Fruit fly (Drosophila melanogaster) whole organism, wandering third instar larva: ENCODE measurements around the gene lectin-37Db.
A peak's percentile ranks its signal among the peaks of the same experiment; 100 is the strongest.

ENCODE experiments used
- Abd-B ChIP-seq: fragments of >200 bp; optimal IDR thresholded peaks from 2 replicates; lab custom pipeline; 2017; ENCODE audit warnings: missing biosample characterization, missing genetic modification characterization
- CG32264 ChIP-seq: fragments of 200-800 bp; sonication (Bioruptor generic); optimal IDR thresholded peaks from 2 replicates; lab custom pipeline; 2016; ENCODE audit warnings: missing biosample characterization, missing genetic modification characterization
- CG9705 ChIP-seq: fragments of 200-800 bp; sonication (Bioruptor generic); optimal IDR thresholded peaks from 2 replicates; lab custom pipeline; 2018; ENCODE audit warnings: missing biosample characterization, mild to moderate bottlenecking, missing genetic modification characterization
- Dfd ChIP-seq: fragments of >200 bp; optimal IDR thresholded peaks from 2 replicates; lab custom pipeline; 2017; ENCODE audit warnings: missing biosample characterization, missing genetic modification characterization
- Dif ChIP-seq: fragments of 200-275, 200-300 bp; sonication (Bioruptor generic); optimal IDR thresholded peaks from 2 replicates; lab custom pipeline; 2018; ENCODE audit warnings: missing biosample characterization, missing genetic modification characterization; ENCODE audit not compliant: partially characterized antibody
- GATAd ChIP-seq: sonication (Bioruptor generic); optimal IDR thresholded peaks from 2 replicates; lab custom pipeline; 2016; ENCODE audit warnings: missing biosample characterization, missing genetic modification characterization
- HLH106 ChIP-seq: fragments of 200-800 bp; optimal IDR thresholded peaks from 3 replicates; lab custom pipeline; 2019; ENCODE audit warnings: missing biosample characterization, mild to moderate bottlenecking, missing genetic modification characterization, moderate library complexity
- Hnf4 ChIP-seq: fragments of 200-800 bp; sonication (Bioruptor generic); optimal IDR thresholded peaks from 2 replicates; lab custom pipeline; 2016; ENCODE audit warnings: missing biosample characterization, mild to moderate bottlenecking, missing genetic modification characterization
- Hr78 ChIP-seq: fragments of >200 bp; optimal IDR thresholded peaks from 2 replicates; lab custom pipeline; 2017; ENCODE audit warnings: missing biosample characterization, missing genetic modification characterization
- Hr83 ChIP-seq: fragments of 200-300 bp; sonication (Bioruptor generic); optimal IDR thresholded peaks from 2 replicates; lab custom pipeline; 2016; ENCODE audit warnings: missing biosample characterization, mild to moderate bottlenecking, missing genetic modification characterization, moderate library complexity; ENCODE audit not compliant: poor library complexity, severe bottlenecking
- Jra ChIP-seq: sonication (Bioruptor generic); optimal IDR thresholded peaks from 2 replicates; lab custom pipeline; 2016; ENCODE audit warnings: missing biosample characterization, missing genetic modification characterization
- Mio ChIP-seq: sonication (Bioruptor generic); optimal IDR thresholded peaks from 2 replicates; lab custom pipeline; 2016; ENCODE audit warnings: missing biosample characterization, missing genetic modification characterization
- Myc ChIP-seq: fragments of >200 bp; optimal IDR thresholded peaks from 2 replicates; lab custom pipeline; 2017
- N ChIP-seq: fragments of >200 bp; optimal IDR thresholded peaks from 2 replicates; lab custom pipeline; 2018; ENCODE audit warnings: missing biosample characterization, missing external identifiers, missing genetic modification characterization
- Rel ChIP-seq, 2 experiments: fragments of 200-800 bp; sonication (Bioruptor generic) in 1 of 2; optimal IDR thresholded peaks; 2 replicates in 1 of 2; 3 replicates in 1 of 2; lab custom pipeline; 2016 to 2019; ENCODE audit warnings: mild to moderate bottlenecking in 2 of 2, missing biosample characterization in 2 of 2, missing genetic modification characterization in 2 of 2, moderate library complexity in 1 of 2
- Vsx2 ChIP-seq: fragments of 200-300, 225-300 bp; sonication (Bioruptor generic); optimal IDR thresholded peaks from 2 replicates; lab custom pipeline; 2018; ENCODE audit warnings: missing biosample characterization, missing genetic modification characterization; ENCODE audit not compliant: partially characterized antibody
- br ChIP-seq: fragments of 200-800 bp; sonication (Bioruptor generic); optimal IDR thresholded peaks from 2 replicates; lab custom pipeline; 2016; ENCODE audit warnings: missing biosample characterization, missing genetic modification characterization
- brk ChIP-seq: fragments of 200-800 bp; sonication (Bioruptor generic); optimal IDR thresholded peaks from 2 replicates; lab custom pipeline; 2016; ENCODE audit warnings: missing biosample characterization, mild to moderate bottlenecking, missing genetic modification characterization
- dl ChIP-seq, 2 experiments: fragments of 175-275, 200-275 bp in 1 of 2; fragments of 200-275 bp in 1 of 2; sonication (Bioruptor generic); optimal IDR thresholded peaks; lab custom pipeline; 2018; ENCODE audit warnings: mild to moderate bottlenecking in 2 of 2, missing biosample characterization in 2 of 2, missing genetic modification characterization in 2 of 2, moderate library complexity in 2 of 2; ENCODE audit not compliant: partially characterized antibody in 2 of 2, insufficient read depth in 1 of 2
- dsf ChIP-seq: sonication (Bioruptor generic); optimal IDR thresholded peaks from 2 replicates; lab custom pipeline; 2016; ENCODE audit warnings: missing biosample characterization, missing genetic modification characterization, borderline replicate concordance
- ey ChIP-seq: fragments of 200-800 bp; sonication (Bioruptor generic); optimal IDR thresholded peaks from 2 replicates; lab custom pipeline; 2016; ENCODE audit warnings: missing biosample characterization, missing genetic modification characterization
- foxo ChIP-seq, 2 experiments: fragments of 200-800 bp; sonication (Bioruptor generic); optimal IDR thresholded peaks; 2 replicates in 1 of 2; 3 replicates in 1 of 2; lab custom pipeline; 2016 to 2017; ENCODE audit warnings: missing biosample characterization in 2 of 2, missing genetic modification characterization in 2 of 2
- fru ChIP-seq: fragments of 200-800 bp; sonication (Bioruptor generic); optimal IDR thresholded peaks from 3 replicates; lab custom pipeline; 2016; ENCODE audit warnings: missing biosample characterization, mild to moderate bottlenecking, missing genetic modification characterization
- h ChIP-seq: fragments of 200-800 bp; sonication (Bioruptor generic); optimal IDR thresholded peaks from 3 replicates; lab custom pipeline; 2016; ENCODE audit warnings: missing biosample characterization, mild to moderate bottlenecking, missing genetic modification characterization
- jim ChIP-seq: fragments of 175-275, 200-325 bp; sonication (Bioruptor generic); optimal IDR thresholded peaks from 2 replicates; lab custom pipeline; 2016; ENCODE audit warnings: missing biosample characterization, mild to moderate bottlenecking, missing genetic modification characterization
- lola ChIP-seq: fragments of >200 bp; optimal IDR thresholded peaks from 2 replicates; lab custom pipeline; 2017; ENCODE audit warnings: missing biosample characterization, missing genetic modification characterization
- pan ChIP-seq: fragments of >200 bp; optimal IDR thresholded peaks from 2 replicates; lab custom pipeline; 2017
- rgr ChIP-seq: fragments of 200-800 bp; sonication (Bioruptor generic); optimal IDR thresholded peaks from 3 replicates; lab custom pipeline; 2016; ENCODE audit warnings: missing biosample characterization, mild to moderate bottlenecking, missing genetic modification characterization
- sage ChIP-seq: fragments of 200-800 bp; sonication (Bioruptor generic); optimal IDR thresholded peaks from 2 replicates; lab custom pipeline; 2016; ENCODE audit warnings: missing biosample characterization, mild to moderate bottlenecking, missing genetic modification characterization
- sv ChIP-seq: fragments of 200-800 bp; sonication (Bioruptor generic); optimal IDR thresholded peaks from 3 replicates; lab custom pipeline; 2016; ENCODE audit warnings: missing biosample characterization, missing genetic modification characterization
- usp ChIP-seq: fragments of >200 bp; optimal IDR thresholded peaks from 2 replicates; lab custom pipeline; 2017; ENCODE audit warnings: missing biosample characterization, missing genetic modification characterization
- woc ChIP-seq: sonication (Bioruptor generic); optimal IDR thresholded peaks from 2 replicates; lab custom pipeline; 2016; ENCODE audit warnings: missing biosample characterization, mild to moderate bottlenecking, missing genetic modification characterization

The lectin-37Db gene

DNA sequence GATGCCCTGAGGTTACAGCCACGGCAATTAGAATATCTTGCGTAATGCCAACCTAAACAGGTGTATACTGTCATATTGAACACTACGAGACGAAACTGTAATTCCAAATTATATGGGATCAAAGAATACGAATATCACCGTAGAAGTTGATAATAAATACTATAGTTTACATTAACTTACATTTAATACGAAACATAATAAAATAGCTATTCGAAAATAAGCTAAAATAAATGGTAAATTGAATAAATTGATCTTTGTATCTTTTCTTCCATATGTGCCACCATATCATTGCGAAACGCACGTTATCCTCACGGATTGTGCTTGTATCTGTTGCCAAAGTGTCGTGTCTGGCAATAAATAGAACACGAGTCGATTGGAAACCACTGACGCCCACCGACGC lies 3.0 kb upstream of the lectin-37Db start:
- TF ChIP-seq Hr83 (GFP tag; lab: Kevin White, UChicago) (no peak), Jra (no peak), CG9705 (GFP tag; lab: Kevin White, UChicago) (no peak), Abd-B (no peak), N (GFP tag; lab: Kevin White, UChicago) (no peak), fru (GFP tag; lab: Kevin White, UChicago) (no peak), pan (lab: Kevin White, UChicago) (no peak), Mio (GFP tag; lab: Kevin White, UChicago) (no peak), ey (no peak)

DNA sequence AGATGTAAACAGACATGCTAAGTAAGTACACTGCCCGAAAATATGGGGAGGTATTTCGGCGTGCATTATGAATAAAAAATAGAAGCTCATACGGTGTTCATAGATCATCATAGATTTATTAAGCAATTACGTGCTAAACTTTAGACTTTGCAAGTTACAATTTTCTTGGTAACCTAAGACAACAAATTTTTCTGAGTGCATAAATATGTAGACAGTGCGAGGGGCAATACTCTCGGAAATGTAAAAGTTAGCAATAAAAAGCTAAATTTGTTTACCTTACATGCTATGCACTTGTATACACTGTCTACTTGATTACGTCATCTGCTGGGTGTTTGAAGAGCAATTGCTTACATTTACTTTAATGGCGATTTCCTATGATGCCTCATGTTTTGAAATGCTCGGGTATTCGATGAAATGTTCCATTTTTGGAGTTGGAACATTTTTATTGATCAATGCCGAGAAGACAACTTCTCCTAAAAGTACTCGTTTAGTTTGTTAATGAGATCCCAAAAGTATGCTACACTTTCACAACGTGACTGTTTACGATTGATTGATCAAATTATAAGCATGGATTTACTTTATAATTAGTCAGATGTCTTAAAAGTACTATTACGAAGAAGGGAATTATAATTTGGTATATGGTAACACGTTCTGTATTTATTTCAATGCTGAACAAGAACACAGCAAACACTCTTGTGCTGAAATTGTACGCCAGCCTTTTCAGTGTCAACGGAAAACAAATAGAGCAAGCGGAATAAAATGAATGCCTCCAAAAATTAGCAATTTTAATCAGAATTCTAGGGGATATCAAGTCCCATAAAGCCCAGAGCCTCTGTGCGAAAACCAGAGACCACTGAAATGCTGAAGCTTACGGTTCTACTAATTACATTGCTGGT lies 2.0 kb upstream of the lectin-37Db start, which contains the start of gene Lectin-galC1:
Gene Lectin-galC1, plus strand, starts transcription at position 846 of the 896 bp plus-strand sequence.
- TF ChIP-seq fru (GFP tag; lab: Kevin White, UChicago): peak; percentile 11
- TF ChIP-seq jim (GFP tag; lab: Kevin White, UChicago): no peak
- TF ChIP-seq sv (GFP tag; lab: Kevin White, UChicago): peak; percentile 84
- TF ChIP-seq ey: peak; percentile 5
- peak; percentile 75 for TF ChIP-seq Myc (lab: Kevin White, UChicago)
- TF ChIP-seq Mio (GFP tag; lab: Kevin White, UChicago): no peak
- peak; percentile 77 for TF ChIP-seq N (GFP tag; lab: Kevin White, UChicago)
- no peak for TF ChIP-seq GATAd (GFP tag; lab: Kevin White, UChicago)
- TF ChIP-seq HLH106 (tag; lab: Kevin White, UChicago): no peak
- TF ChIP-seq Hr78 (GFP tag; lab: Kevin White, UChicago): no peak
- TF ChIP-seq dsf (GFP tag; lab: Kevin White, UChicago): no peak
- TF ChIP-seq Vsx2 (GFP tag; lab: Kevin White, UChicago): peak; percentile 10
- no peak for TF ChIP-seq Dfd
- no peak for TF ChIP-seq lola (GFP tag; lab: Kevin White, UChicago)
- TF ChIP-seq Abd-B: no peak
- TF ChIP-seq Jra: no peak
- no peak for TF ChIP-seq sage (GFP tag; lab: Kevin White, UChicago)
- TF ChIP-seq CG32264 (GFP tag; lab: Kevin White, UChicago): no peak
- TF ChIP-seq foxo (GFP tag; optimal IDR thresholded peaks at IDR 0.05; lab: Kevin White, UChicago): peak in 1 of 2 experiments; percentile 25
- TF ChIP-seq Rel (GFP tag; optimal IDR thresholded peaks at IDR 0.05; lab: Kevin White, UChicago): no peak
- no peak for TF ChIP-seq Rel (tag; optimal IDR thresholded peaks at IDR 0.05; lab: Kevin White, UChicago)
- peak; percentile 15 for TF ChIP-seq h (GFP tag; lab: Kevin White, UChicago)
- TF ChIP-seq rgr (GFP tag; lab: Kevin White, UChicago): no peak
- TF ChIP-seq Dif: no peak
- TF ChIP-seq dl (GFP tag; optimal IDR thresholded peaks at IDR 0.05; lab: Kevin White, UChicago; ENCODE audit: insufficient read depth in 1 of 2, partially characterized antibody in 2 of 2): no peak
- no peak for TF ChIP-seq usp (GFP tag; lab: Kevin White, UChicago)

DNA sequence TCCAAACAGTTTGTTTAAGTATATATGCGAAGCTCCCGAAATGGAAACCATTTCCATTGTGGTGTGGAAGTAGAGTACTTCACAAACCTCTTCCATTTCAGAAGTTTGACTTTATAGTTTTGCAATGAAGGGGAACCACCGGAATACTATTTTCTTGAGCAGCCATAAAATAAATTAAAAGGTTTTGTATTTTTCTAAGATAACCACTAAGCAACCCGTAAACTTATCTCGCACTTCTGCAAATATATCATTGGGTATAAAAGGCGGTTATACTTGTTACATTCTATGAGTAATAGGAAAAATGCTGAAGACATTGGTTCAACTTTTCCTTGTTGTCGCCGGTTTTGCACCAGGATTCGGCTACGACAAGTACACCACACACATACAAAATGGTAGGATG lies 858 bp upstream of the lectin-37Db start, which contains the start of gene lectin-37Da:
Gene lectin-37Da, plus strand, starts transcription at position 301 of the 400 bp plus-strand sequence.
- no peak for TF ChIP-seq Hr78 (GFP tag; lab: Kevin White, UChicago)
- no peak for TF ChIP-seq CG32264 (GFP tag; lab: Kevin White, UChicago)
- no peak for TF ChIP-seq dsf (GFP tag; lab: Kevin White, UChicago)
- TF ChIP-seq br (GFP tag; lab: Kevin White, UChicago): no peak
- TF ChIP-seq Hnf4: no peak
- no peak for TF ChIP-seq Vsx2 (GFP tag; lab: Kevin White, UChicago)
- TF ChIP-seq woc (GFP tag; lab: Kevin White, UChicago): no peak

DNA sequence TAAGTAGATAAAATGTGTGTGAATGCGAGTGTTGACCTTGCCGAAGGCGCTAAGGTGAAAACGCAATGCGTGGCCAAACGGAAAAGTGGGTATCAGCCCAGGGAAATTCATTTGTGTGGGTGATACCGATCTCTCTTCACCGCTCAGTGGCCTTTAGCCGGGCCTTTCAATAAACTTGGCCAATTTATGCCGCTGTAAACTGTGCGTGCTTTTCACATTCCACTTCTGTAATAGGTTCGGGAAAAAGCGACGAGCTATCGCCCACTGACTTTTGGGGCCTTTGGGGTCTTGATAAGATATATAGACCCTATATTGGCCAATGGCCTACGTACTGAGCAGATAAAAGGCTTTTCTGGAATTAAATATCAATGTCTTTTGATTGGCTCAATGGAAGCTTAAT lies 2.7 kb downstream of the lectin-37Db start:
- TF ChIP-seq N (GFP tag; lab: Kevin White, UChicago): no peak
- TF ChIP-seq ey: no peak
- TF ChIP-seq Hr78 (GFP tag; lab: Kevin White, UChicago): no peak
- TF ChIP-seq Hr83 (GFP tag; lab: Kevin White, UChicago): no peak
- TF ChIP-seq pan (lab: Kevin White, UChicago): no peak
- TF ChIP-seq Hnf4: no peak
- TF ChIP-seq CG32264 (GFP tag; lab: Kevin White, UChicago): no peak
- no peak for TF ChIP-seq brk (GFP tag; lab: Kevin White, UChicago)
- no peak for TF ChIP-seq rgr (GFP tag; lab: Kevin White, UChicago)
- TF ChIP-seq Vsx2 (GFP tag; lab: Kevin White, UChicago): no peak
- no peak for TF ChIP-seq usp (GFP tag; lab: Kevin White, UChicago)
- TF ChIP-seq Myc (lab: Kevin White, UChicago): no peak
- no peak for TF ChIP-seq Dif
- no peak for TF ChIP-seq h (GFP tag; lab: Kevin White, UChicago)
- TF ChIP-seq, all 38 proteins: peak for 0
